Worm (Caenorhabditis elegans) whole organism, L3 larva: ENCODE results near the gene C06A1.7.
A peak's percentile ranks its signal among the peaks of the same experiment; 100 is the strongest.

Experiments
- R02D3.7 ChIP-seq: fragments of 150-350 bp; optimal IDR thresholded peaks from 2 replicates; lab custom pipeline; 2014; ENCODE audit warnings: missing biosample characterization, missing genetic modification characterization
- ZK546.5 ChIP-seq: sonication (generic microtip); optimal IDR thresholded peaks from 2 replicates; lab custom pipeline; 2017; ENCODE audit warnings: missing biosample characterization, missing genetic modification characterization
- aly-2 ChIP-seq: fragments of 150-350 bp; optimal IDR thresholded peaks from 2 replicates; lab custom pipeline; 2014; ENCODE audit warnings: missing biosample characterization, missing genetic modification characterization
- ama-1 ChIP-seq: fragments of 150-350 bp; optimal IDR thresholded peaks from 2 replicates; lab custom pipeline; 2018
- ceh-16 ChIP-seq: sonication (generic microtip); optimal IDR thresholded peaks from 2 replicates; lab custom pipeline; 2017; ENCODE audit warnings: missing biosample characterization, missing genetic modification characterization
- ceh-28 ChIP-seq: fragments of 150-350 bp; optimal IDR thresholded peaks from 2 replicates; lab custom pipeline; 2014; ENCODE audit warnings: missing biosample characterization, missing genetic modification reagents, missing genetic modification characterization
- ceh-82 ChIP-seq: fragments of 150-350 bp; optimal IDR thresholded peaks from 2 replicates; lab custom pipeline; 2014; ENCODE audit warnings: missing biosample characterization, missing genetic modification characterization
- ceh-9 ChIP-seq: sonication (generic microtip); optimal IDR thresholded peaks from 2 replicates; lab custom pipeline; 2018; ENCODE audit warnings: missing biosample characterization, missing genetic modification characterization
- daf-12 ChIP-seq: fragments of 150-350 bp; optimal IDR thresholded peaks from 2 replicates; lab custom pipeline; 2014; ENCODE audit warnings: missing biosample characterization, missing genetic modification reagents, missing genetic modification characterization
- egl-27 ChIP-seq: sonication (generic microtip); optimal IDR thresholded peaks from 4 replicates; lab custom pipeline; 2017; ENCODE audit warnings: missing biosample characterization, missing genetic modification reagents, missing genetic modification characterization
- egl-5 ChIP-seq: fragments of 150-350 bp; optimal IDR thresholded peaks from 2 replicates; lab custom pipeline; 2017; ENCODE audit warnings: missing biosample characterization, missing genetic modification reagents, missing genetic modification characterization, inconsistent platforms
- elt-2 ChIP-seq: sonication (generic microtip); optimal IDR thresholded peaks from 2 replicates; lab custom pipeline; 2016; ENCODE audit warnings: missing genetic modification reagents, mild to moderate bottlenecking, missing genetic modification characterization, missing compliant biosample characterization
- elt-3 ChIP-seq, 3 experiments: fragments of 150-350 bp in 1 of 3; sonication (generic microtip) in 2 of 3; optimal IDR thresholded peaks; 2 replicates in 2 of 3; 4 replicates in 1 of 3; lab custom pipeline; 2014 to 2017; ENCODE audit warnings: missing biosample characterization in 3 of 3, missing genetic modification characterization in 3 of 3
- eor-1 ChIP-seq, 2 experiments: fragments of 150-350 bp; optimal IDR thresholded peaks; 2 replicates each; lab custom pipeline; 2014 to 2018; ENCODE audit warnings: missing biosample characterization in 2 of 2, missing genetic modification characterization in 2 of 2
- fkh-10 ChIP-seq: sonication (generic microtip); optimal IDR thresholded peaks from 2 replicates; lab custom pipeline; 2017; ENCODE audit warnings: missing biosample characterization, missing genetic modification reagents, missing genetic modification characterization
- fkh-2 ChIP-seq: fragments of 150-350 bp; optimal IDR thresholded peaks from 2 replicates; lab custom pipeline; 2014; ENCODE audit warnings: missing biosample characterization, missing genetic modification reagents, missing genetic modification characterization
- fos-1 ChIP-seq: fragments of 150-350 bp; optimal IDR thresholded peaks from 2 replicates; lab custom pipeline; 2014; ENCODE audit warnings: missing biosample characterization, missing genetic modification characterization
- hmg-11 ChIP-seq: sonication (generic microtip); optimal IDR thresholded peaks from 2 replicates; lab custom pipeline; 2016; ENCODE audit warnings: missing genetic modification characterization, missing compliant biosample characterization
- jun-1 ChIP-seq: fragments of 150-350 bp; optimal IDR thresholded peaks from 2 replicates; lab custom pipeline; 2014; ENCODE audit warnings: missing biosample characterization, missing genetic modification reagents, missing genetic modification characterization
- lin-15B ChIP-seq: fragments of 150-350 bp; optimal IDR thresholded peaks from 2 replicates; lab custom pipeline; 2014; ENCODE audit warnings: missing biosample characterization, missing genetic modification characterization
- lin-39 ChIP-seq: fragments of 150-350 bp; optimal IDR thresholded peaks from 2 replicates; lab custom pipeline; 2018; ENCODE audit warnings: missing biosample characterization, missing genetic modification reagents, missing genetic modification characterization
- lsy-12 ChIP-seq: sonication (generic microtip); optimal IDR thresholded peaks from 2 replicates; lab custom pipeline; 2016; ENCODE audit warnings: mild to moderate bottlenecking, missing genetic modification characterization, missing compliant biosample characterization
- mdl-1 ChIP-seq: fragments of 150-350 bp; optimal IDR thresholded peaks from 2 replicates; lab custom pipeline; 2014; ENCODE audit warnings: missing biosample characterization, missing genetic modification characterization
- mml-1 ChIP-seq: fragments of 150-350 bp; sonication (generic microtip); optimal IDR thresholded peaks from 3 replicates; lab custom pipeline; 2014; ENCODE audit warnings: missing biosample characterization, missing genetic modification characterization
- nfya-1 ChIP-seq: sonication (generic microtip); optimal IDR thresholded peaks from 2 replicates; lab custom pipeline; 2017; ENCODE audit warnings: missing genetic modification characterization, mild to moderate bottlenecking, missing compliant biosample characterization, antibody characterized with exemption, moderate library complexity; ENCODE audit not compliant: insufficient read depth
- nhr-11 ChIP-seq: fragments of 150-350 bp; optimal IDR thresholded peaks from 2 replicates; lab custom pipeline; 2014; ENCODE audit warnings: missing biosample characterization, missing genetic modification characterization
- nhr-12 ChIP-seq: fragments of 150-350 bp; optimal IDR thresholded peaks from 2 replicates; lab custom pipeline; 2014; ENCODE audit warnings: missing biosample characterization, missing genetic modification characterization
- nhr-23 ChIP-seq: fragments of 150-350 bp; optimal IDR thresholded peaks from 2 replicates; lab custom pipeline; 2014; ENCODE audit warnings: missing biosample characterization, missing genetic modification reagents, missing genetic modification characterization
- nhr-237 ChIP-seq: fragments of 150-350 bp; optimal IDR thresholded peaks from 2 replicates; lab custom pipeline; 2014; ENCODE audit warnings: missing biosample characterization, missing genetic modification characterization
- nhr-25 ChIP-seq: sonication (generic microtip); optimal IDR thresholded peaks from 2 replicates; lab custom pipeline; 2017; ENCODE audit warnings: missing biosample characterization, missing genetic modification characterization
- nhr-28 ChIP-seq: fragments of 150-350 bp; optimal IDR thresholded peaks from 2 replicates; lab custom pipeline; 2014; ENCODE audit warnings: missing biosample characterization, missing genetic modification characterization
- nhr-43 ChIP-seq: sonication (generic microtip); optimal IDR thresholded peaks from 2 replicates; lab custom pipeline; 2016; ENCODE audit warnings: mild to moderate bottlenecking, missing genetic modification characterization, missing compliant biosample characterization; ENCODE audit not compliant: poor library complexity, severe bottlenecking
- nhr-67 ChIP-seq: fragments of 150-350 bp; optimal IDR thresholded peaks from 2 replicates; lab custom pipeline; 2014; ENCODE audit warnings: missing biosample characterization, missing genetic modification characterization
- nhr-76 ChIP-seq: fragments of 150-350 bp; sonication (generic microtip); optimal IDR thresholded peaks from 5 replicates; lab custom pipeline; 2014; ENCODE audit warnings: missing biosample characterization, missing genetic modification characterization
- pha-4 ChIP-seq: fragments of 150-350 bp; optimal IDR thresholded peaks from 2 replicates; lab custom pipeline; 2014; ENCODE audit warnings: missing biosample characterization, missing genetic modification reagents, missing genetic modification characterization
- pqm-1 ChIP-seq: fragments of 150-350 bp; optimal IDR thresholded peaks from 2 replicates; lab custom pipeline; 2017; ENCODE audit warnings: missing biosample characterization, missing genetic modification characterization, inconsistent platforms
- sea-2 ChIP-seq: fragments of 150-350 bp; sonication (generic microtip); optimal IDR thresholded peaks from 4 replicates; lab custom pipeline; 2014; ENCODE audit warnings: missing biosample characterization, missing genetic modification reagents, missing genetic modification characterization
- skn-1 ChIP-seq: fragments of 150-350 bp; optimal IDR thresholded peaks from 2 replicates; lab custom pipeline; 2014; ENCODE audit warnings: missing biosample characterization, missing genetic modification characterization
- snpc-4 ChIP-seq: fragments of 150-350 bp; optimal IDR thresholded peaks from 2 replicates; lab custom pipeline; 2014; ENCODE audit warnings: missing biosample characterization, missing genetic modification characterization
- tbx-2 ChIP-seq: sonication (generic microtip); optimal IDR thresholded peaks from 2 replicates; lab custom pipeline; 2016; ENCODE audit warnings: mild to moderate bottlenecking, missing genetic modification characterization, missing compliant biosample characterization
- unc-39 ChIP-seq: sonication (generic microtip); optimal IDR thresholded peaks from 4 replicates; lab custom pipeline; 2017; ENCODE audit warnings: missing biosample characterization, missing genetic modification characterization
- unc-62 ChIP-seq: fragments of 150-350 bp; sonication (generic microtip); optimal IDR thresholded peaks from 4 replicates; lab custom pipeline; 2014; ENCODE audit warnings: missing biosample characterization, missing genetic modification reagents, missing genetic modification characterization
- ztf-11 ChIP-seq: fragments of 150-350 bp; optimal IDR thresholded peaks from 2 replicates; lab custom pipeline; 2014; ENCODE audit warnings: missing biosample characterization, missing genetic modification characterization
- ztf-4 ChIP-seq: fragments of 150-350 bp; optimal IDR thresholded peaks from 2 replicates; lab custom pipeline; 2014; ENCODE audit warnings: missing biosample characterization, missing genetic modification characterization

The C06A1.7 gene

DNA sequence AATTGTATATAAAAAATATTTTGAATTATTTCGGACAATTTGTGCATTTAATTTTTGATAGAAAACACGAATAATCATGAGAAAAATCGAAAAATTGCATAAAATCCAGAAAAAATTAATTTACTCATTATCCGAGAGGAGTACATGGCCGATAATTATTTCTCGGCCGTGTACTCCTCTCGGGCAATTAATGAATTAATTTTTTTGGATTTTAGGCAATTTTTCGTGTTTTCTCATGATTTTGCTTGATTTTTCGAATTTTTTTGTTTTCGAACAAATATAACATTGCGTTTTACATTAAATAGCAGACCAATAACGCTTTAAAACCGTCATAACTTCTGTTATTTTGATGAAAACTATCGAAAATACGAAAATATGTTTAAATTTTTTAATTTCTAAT, 26.7 kb upstream of the C06A1.7 start:
- TF ChIP-seq ceh-28 (tag; lab: Kevin White, UChicago) = no peak
- TF ChIP-seq elt-2 (tag; lab: Kevin White, UChicago) = peak; percentile 28
- no peak for TF ChIP-seq ztf-11
- no peak for TF ChIP-seq nhr-76
- TF ChIP-seq pha-4 (tag; lab: Kevin White, UChicago) = peak; percentile 61
- TF ChIP-seq eor-1 (tag; optimal IDR thresholded peaks at IDR 0.05; lab: Kevin White, UChicago) = no peak
- no peak for TF ChIP-seq ama-1 (lab: Kevin White, UChicago)
- TF ChIP-seq ceh-82 (tag; lab: Kevin White, UChicago) = no peak
- peak; percentile 39 for TF ChIP-seq lin-15B (tag; lab: Kevin White, UChicago)
- no peak for TF ChIP-seq mml-1 (tag; lab: Kevin White, UChicago)
- TF ChIP-seq nhr-43 (tag; lab: Kevin White, UChicago) = peak; percentile 79
- TF ChIP-seq sea-2 (GFP tag; lab: Kevin White, UChicago) = no peak
- peak; percentile 64 for TF ChIP-seq nhr-23
- no peak for TF ChIP-seq ceh-9
- TF ChIP-seq nhr-28 (tag; lab: Kevin White, UChicago) = no peak
- no peak for TF ChIP-seq egl-27
- TF ChIP-seq nhr-25 = no peak
- TF ChIP-seq ZK546.5 (tag; lab: Kevin White, UChicago) = no peak
- TF ChIP-seq nhr-237 (tag; lab: Kevin White, UChicago) = no peak
- no peak for TF ChIP-seq unc-39 (tag; lab: Kevin White, UChicago)
- no peak for TF ChIP-seq skn-1
- TF ChIP-seq egl-5 (tag; lab: Kevin White, UChicago) = peak; percentile 16
- no peak for TF ChIP-seq ztf-4 (tag; lab: Kevin White, UChicago)
- no peak for TF ChIP-seq nhr-67
- TF ChIP-seq fos-1 (tag; lab: Kevin White, UChicago) = no peak
- TF ChIP-seq ceh-16 = no peak
- peak; percentile 14 for TF ChIP-seq R02D3.7 (tag; lab: Kevin White, UChicago)
- no peak for TF ChIP-seq nhr-12 (tag; lab: Kevin White, UChicago)
- no peak for TF ChIP-seq fkh-10 (GFP tag; lab: Kevin White, UChicago)
- TF ChIP-seq mdl-1 = no peak
- TF ChIP-seq unc-62 (GFP tag; lab: Kevin White, UChicago) = no peak
- peak; percentile 50 for TF ChIP-seq nfya-1 (tag; lab: Kevin White, UChicago)
- peak; percentile 51 for TF ChIP-seq lsy-12 (tag; lab: Kevin White, UChicago)
- TF ChIP-seq hmg-11 (tag; lab: Kevin White, UChicago) = peak; percentile 30
- no peak for TF ChIP-seq jun-1
- TF ChIP-seq pqm-1 = no peak
- TF ChIP-seq elt-3 (tag; optimal IDR thresholded peaks at IDR 0.05; lab: Kevin White, UChicago) = no peak
- TF ChIP-seq daf-12 (tag; lab: Kevin White, UChicago) = no peak
- TF ChIP-seq tbx-2 (tag; lab: Kevin White, UChicago) = no peak

DNA sequence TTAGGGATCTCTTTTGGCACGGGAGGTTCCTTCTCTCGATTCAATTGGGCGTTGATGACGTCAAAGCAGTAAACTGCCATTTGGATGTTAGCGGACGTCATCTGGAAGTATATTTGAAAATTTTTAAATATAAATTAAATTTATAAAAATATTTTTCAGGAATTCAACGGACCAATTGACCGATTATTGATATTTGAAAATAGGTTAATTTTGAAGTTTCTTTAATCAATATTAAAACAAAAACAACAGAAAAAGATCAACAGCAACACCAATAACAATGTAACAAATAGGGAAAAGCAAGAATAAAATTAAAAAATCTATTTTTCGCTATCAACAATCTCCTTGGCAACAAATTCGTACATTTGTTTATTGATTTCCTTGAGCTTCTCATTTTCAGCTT, 25.5 kb upstream of the C06A1.7 start, which contains the start of gene R166.3:
TSS of gene R166.3 (minus strand) at position 101 of the 400 bp plus-strand sequence.
- TF ChIP-seq fkh-2 (no peak), skn-1 (no peak), nhr-76 (no peak), ceh-28 (tag; lab: Kevin White, UChicago) (no peak), R02D3.7 (tag; lab: Kevin White, UChicago) (no peak), nhr-67 (no peak), fkh-10 (GFP tag; lab: Kevin White, UChicago) (no peak), ZK546.5 (tag; lab: Kevin White, UChicago) (no peak)

DNA sequence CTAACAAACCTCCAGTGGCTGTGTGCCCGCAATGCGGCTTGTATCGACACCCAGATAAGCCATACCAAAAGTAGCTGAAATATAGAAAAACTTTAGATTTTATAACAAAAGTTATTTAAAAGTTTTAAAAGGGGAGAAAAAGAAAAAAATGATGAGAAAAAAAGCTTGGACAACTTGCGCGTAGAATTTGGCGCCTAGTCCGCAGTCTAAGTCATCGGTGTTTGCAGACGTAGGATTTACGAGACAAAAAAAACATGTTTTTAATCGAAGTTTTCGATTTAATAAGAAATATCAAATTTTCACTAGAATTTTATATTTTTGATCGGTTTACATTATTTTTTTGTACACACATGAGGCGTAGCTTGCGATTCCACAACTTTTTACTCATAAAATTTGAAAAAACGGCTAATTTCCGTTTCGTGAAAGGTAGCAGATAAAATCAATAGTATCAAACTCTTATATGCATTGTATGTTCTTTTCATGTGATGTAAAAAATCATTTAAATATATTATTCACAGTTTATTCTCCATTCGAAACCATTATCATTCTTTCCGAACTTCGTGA, 22.7 kb upstream of the C06A1.7 start, which contains the start of gene pro-1:
TSS of gene pro-1 (minus strand) at position 74 of the 564 bp plus-strand sequence.
- TF ChIP-seq ceh-82 (tag; lab: Kevin White, UChicago) = no peak
- peak; percentile 42 for TF ChIP-seq lin-15B (tag; lab: Kevin White, UChicago)
- TF ChIP-seq nhr-43 (tag; lab: Kevin White, UChicago) = peak; percentile 79
- peak; percentile 95 for TF ChIP-seq lsy-12 (tag; lab: Kevin White, UChicago)
- TF ChIP-seq elt-2 (tag; lab: Kevin White, UChicago) = peak; percentile 56
- TF ChIP-seq jun-1 = peak; percentile 57
- TF ChIP-seq snpc-4 = no peak
- peak; percentile 97 for TF ChIP-seq ama-1 (lab: Kevin White, UChicago)
- no peak for TF ChIP-seq mdl-1
- TF ChIP-seq R02D3.7 (tag; lab: Kevin White, UChicago) = peak; percentile 96
- TF ChIP-seq ZK546.5 (tag; lab: Kevin White, UChicago) = peak; percentile 23
- peak; percentile 29 for TF ChIP-seq nhr-28 (tag; lab: Kevin White, UChicago)
- TF ChIP-seq nfya-1 (tag; lab: Kevin White, UChicago) = peak; percentile 66
- TF ChIP-seq aly-2 (tag; lab: Kevin White, UChicago) = peak; percentile 32
- no peak for TF ChIP-seq nhr-11 (tag; lab: Kevin White, UChicago)
- peak; percentile 60 for TF ChIP-seq tbx-2 (tag; lab: Kevin White, UChicago)
- no peak for TF ChIP-seq nhr-67
- peak; percentile 62 for TF ChIP-seq lin-39 (tag; lab: Kevin White, UChicago)
- no peak for TF ChIP-seq eor-1 (tag; optimal IDR thresholded peaks at IDR 0.05; lab: Kevin White, UChicago)
- no peak for TF ChIP-seq egl-5 (tag; lab: Kevin White, UChicago)
- TF ChIP-seq skn-1 = peak; percentile 74
- peak; percentile 91 for TF ChIP-seq pha-4 (tag; lab: Kevin White, UChicago)
- peak; percentile 62 for TF ChIP-seq nhr-25
- peak; percentile 79 for TF ChIP-seq nhr-23
- TF ChIP-seq ceh-28 (tag; lab: Kevin White, UChicago) = peak; percentile 34
- TF ChIP-seq ztf-4 (tag; lab: Kevin White, UChicago) = peak; percentile 78
- TF ChIP-seq hmg-11 (tag; lab: Kevin White, UChicago) = peak; percentile 4
- TF ChIP-seq unc-62 (GFP tag; lab: Kevin White, UChicago) = no peak
- peak; percentile 51 for TF ChIP-seq pqm-1
